Fruit fly (Drosophila melanogaster) whole organism, embryonic: Measurements from ENCODE around the gene CG33791.

Source experiments
- Aef1 ChIP-seq: fragments of 200-800 bp; sonication (Bioruptor generic); IDR thresholded peaks from 3 replicates; pipeline ENCODE4 v1.3.6; 2022; ENCODE audit warnings: missing biosample characterization, missing genetic modification characterization
- Awh ChIP-seq: fragments of 200-800 bp; sonication (Bioruptor generic); IDR thresholded peaks from 2 replicates; pipeline ENCODE4, ENCODE4 v1.3.6; 2022; ENCODE audit warnings: missing biosample characterization, missing genetic modification characterization
- Blimp-1 ChIP-seq: fragments of 200-800 bp; sonication (Bioruptor generic); optimal IDR thresholded peaks from 3 replicates; lab custom pipeline; 2018; ENCODE audit warnings: missing biosample characterization, missing genetic modification characterization, mild to moderate bottlenecking, moderate library complexity, missing genetic modification reagents
- BtbVII ChIP-seq: fragments of 200-800 bp; sonication (Bioruptor generic); optimal IDR thresholded peaks from 3 replicates; lab custom pipeline; 2017; ENCODE audit warnings: missing biosample characterization, mild to moderate bottlenecking, missing genetic modification characterization
- Bteb2 ChIP-seq: fragments of 200-800 bp; sonication (Bioruptor generic); optimal IDR thresholded peaks from 2 replicates; lab custom pipeline; 2016; ENCODE audit warnings: missing biosample characterization, missing genetic modification characterization
- CG10147 ChIP-seq: fragments of 200-800 bp; sonication (Bioruptor generic); optimal IDR thresholded peaks from 2 replicates; lab custom pipeline; 2019; ENCODE audit warnings: missing biosample characterization, mild to moderate bottlenecking, missing genetic modification characterization, moderate library complexity
- CG1024 ChIP-seq: fragments of 200-800 bp; sonication (Bioruptor generic); IDR thresholded peaks from 2 replicates; pipeline ENCODE4 v1.3.6; 2022; ENCODE audit warnings: missing biosample characterization, missing genetic modification characterization
- CG12071 ChIP-seq: fragments of 200-800 bp; sonication (Bioruptor generic); optimal IDR thresholded peaks from 3 replicates; lab custom pipeline; 2018; ENCODE audit warnings: missing biosample characterization, mild to moderate bottlenecking, missing genetic modification characterization
- CG12659 ChIP-seq: fragments of 200-800 bp; sonication (Bioruptor generic); optimal IDR thresholded peaks from 3 replicates; lab custom pipeline; 2017; ENCODE audit warnings: mild to moderate bottlenecking, missing biosample characterization, missing genetic modification reagents, missing genetic modification characterization
- CG14050 ChIP-seq: fragments of 200-800 bp; sonication (Bioruptor generic); IDR thresholded peaks from 3 replicates; pipeline ENCODE4 v1.3.6; 2022; ENCODE audit warnings: missing biosample characterization, missing genetic modification characterization
- CG15514 ChIP-seq: fragments of 200-800 bp; sonication (Bioruptor generic); optimal IDR thresholded peaks from 3 replicates; lab custom pipeline; 2017; ENCODE audit warnings: missing biosample characterization, missing genetic modification characterization, mild to moderate bottlenecking, moderate library complexity, missing genetic modification reagents
- CG30403 ChIP-seq: fragments of 200-800 bp; sonication (Bioruptor generic); optimal IDR thresholded peaks from 3 replicates; lab custom pipeline; 2016; ENCODE audit warnings: missing biosample characterization, missing genetic modification characterization
- CG3407 ChIP-seq: fragments of 200-800 bp; sonication (Bioruptor generic); optimal IDR thresholded peaks from 2 replicates; lab custom pipeline; 2018; ENCODE audit warnings: missing biosample characterization, mild to moderate bottlenecking, missing genetic modification characterization
- CG5180 ChIP-seq: fragments of 200-800 bp; sonication (Bioruptor generic); optimal IDR thresholded peaks from 3 replicates; lab custom pipeline; 2017; ENCODE audit warnings: missing biosample characterization, missing genetic modification characterization, mild to moderate bottlenecking, moderate library complexity, missing genetic modification reagents
- CG6683 ChIP-seq: fragments of 200-800 bp; sonication (Bioruptor generic); optimal IDR thresholded peaks from 2 replicates; lab custom pipeline; 2017; ENCODE audit warnings: missing biosample characterization, mild to moderate bottlenecking, missing genetic modification characterization, missing genetic modification reagents
- CG6689 ChIP-seq: fragments of 200-800 bp; sonication (Bioruptor generic); IDR thresholded peaks from 2 replicates; pipeline ENCODE4 v1.3.6; 2022; ENCODE audit warnings: missing biosample characterization, missing genetic modification characterization
- CG7271 ChIP-seq: fragments of 200-800 bp; sonication (Bioruptor generic); optimal IDR thresholded peaks from 2 replicates; lab custom pipeline; 2018; ENCODE audit warnings: missing biosample characterization, mild to moderate bottlenecking, missing genetic modification characterization, moderate library complexity
- CG9817 ChIP-seq: fragments of 200-800 bp; sonication (Bioruptor generic); optimal IDR thresholded peaks from 2 replicates; lab custom pipeline; 2018; ENCODE audit warnings: missing biosample characterization, mild to moderate bottlenecking, missing genetic modification characterization, moderate library complexity
- D19B ChIP-seq: fragments of 200-800 bp; sonication (Bioruptor generic); optimal IDR thresholded peaks from 2 replicates; lab custom pipeline; 2017; ENCODE audit warnings: missing biosample characterization, mild to moderate bottlenecking, missing genetic modification characterization
- Dip3 ChIP-seq: fragments of 200-800 bp; sonication (Bioruptor generic); optimal IDR thresholded peaks from 3 replicates; lab custom pipeline; 2016; ENCODE audit warnings: missing biosample characterization, missing genetic modification characterization
- Ets65A ChIP-seq: fragments of 200-800 bp; sonication (Bioruptor generic); peaks from one replicate; lab custom pipeline; 2016; ENCODE audit warnings: missing biosample characterization, missing genetic modification characterization
- HLH3B ChIP-seq: fragments of 200-800 bp; sonication (Bioruptor generic); IDR thresholded peaks from 2 replicates; pipeline ENCODE4 v1.3.6; 2022; ENCODE audit warnings: missing biosample characterization, missing genetic modification characterization
- Hand ChIP-seq: fragments of 200-800 bp; sonication (Bioruptor generic); optimal IDR thresholded peaks from 2 replicates; lab custom pipeline; 2017; ENCODE audit warnings: mild to moderate bottlenecking, missing biosample characterization, missing genetic modification reagents, missing genetic modification characterization
- Hr51 ChIP-seq, 2 experiments: fragments of 200-800 bp; sonication (Bioruptor generic); optimal IDR thresholded peaks; 2 replicates in 1 of 2; 3 replicates in 1 of 2; lab custom pipeline; 2016 to 2018; ENCODE audit warnings: missing biosample characterization in 2 of 2, missing genetic modification characterization in 2 of 2, mild to moderate bottlenecking in 1 of 2, moderate library complexity in 1 of 2
- Kr ChIP-seq: fragments of 200-800 bp; sonication (Bioruptor generic); optimal IDR thresholded peaks from 2 replicates; lab custom pipeline; 2017; ENCODE audit warnings: missing biosample characterization, mild to moderate bottlenecking, missing genetic modification characterization
- Mad ChIP-seq: fragments of 200-800 bp; sonication (Bioruptor generic); optimal IDR thresholded peaks from 2 replicates; lab custom pipeline; 2016; ENCODE audit warnings: missing biosample characterization, missing genetic modification characterization
- Meics ChIP-seq: fragments of 200-800 bp; sonication (Bioruptor generic); optimal IDR thresholded peaks from 2 replicates; lab custom pipeline; 2017; ENCODE audit warnings: missing biosample characterization, mild to moderate bottlenecking, missing genetic modification characterization
- Nf-YB ChIP-seq: fragments of 200-800 bp; sonication (Bioruptor generic); optimal IDR thresholded peaks from 3 replicates; lab custom pipeline; 2019; ENCODE audit warnings: missing biosample characterization, mild to moderate bottlenecking, missing genetic modification characterization, moderate library complexity
- Ravus ChIP-seq: fragments of 200-800 bp; sonication (Bioruptor generic); IDR thresholded peaks from 2 replicates; pipeline ENCODE4 v1.3.6; 2022; ENCODE audit warnings: missing biosample characterization, missing genetic modification characterization
- Side ChIP-seq: fragments of 200-800 bp; sonication (Bioruptor generic); optimal IDR thresholded peaks from 2 replicates; lab custom pipeline; 2016; ENCODE audit warnings: missing biosample characterization, missing genetic modification characterization
- Ssrp ChIP-seq: fragments of 200-800 bp; sonication (Bioruptor generic); optimal IDR thresholded peaks from 2 replicates; lab custom pipeline; 2018; ENCODE audit warnings: missing biosample characterization, mild to moderate bottlenecking, missing genetic modification characterization, moderate library complexity
- al ChIP-seq: fragments of 200-800 bp; sonication (Bioruptor generic); IDR thresholded peaks from 2 replicates; pipeline ENCODE4 v1.3.6; 2022; ENCODE audit warnings: missing biosample characterization, missing genetic modification characterization
- ara ChIP-seq: fragments of 200-800 bp; sonication (Bioruptor generic); IDR thresholded peaks from 2 replicates; pipeline ENCODE4 v1.3.6; 2022; ENCODE audit warnings: missing biosample characterization, missing genetic modification characterization
- cas ChIP-seq: fragments of 200-800 bp; sonication (Bioruptor generic); IDR thresholded peaks from 2 replicates; pipeline ENCODE4 v1.3.6; 2022; ENCODE audit warnings: missing biosample characterization, missing genetic modification characterization
- caup ChIP-seq: fragments of 200-800 bp; sonication (Bioruptor generic); optimal IDR thresholded peaks from 3 replicates; lab custom pipeline; 2017; ENCODE audit warnings: missing biosample characterization, mild to moderate bottlenecking, missing genetic modification characterization, moderate library complexity; ENCODE audit not compliant: severe bottlenecking
- dimm ChIP-seq: fragments of 200-800 bp; sonication (Bioruptor generic); IDR thresholded peaks from 2 replicates; pipeline ENCODE4 v1.3.6; 2022; ENCODE audit warnings: missing biosample characterization, missing genetic modification characterization
- dpn ChIP-seq, 2 experiments: fragments of 200-800 bp; sonication (Bioruptor generic); optimal IDR thresholded peaks; 3 replicates each; lab custom pipeline; 2016; ENCODE audit warnings: missing biosample characterization in 2 of 2, missing genetic modification characterization in 2 of 2
- esg ChIP-seq: fragments of 200-800 bp; sonication (Bioruptor generic); conservative IDR thresholded peaks from 2 replicates; pipeline ENCODE4 v1.3.6; 2022; ENCODE audit warnings: missing biosample characterization, missing genetic modification characterization
- ewg ChIP-seq: fragments of 200-800 bp; sonication (Bioruptor generic); optimal IDR thresholded peaks from 3 replicates; lab custom pipeline; 2017; ENCODE audit warnings: mild to moderate bottlenecking, missing biosample characterization, missing genetic modification reagents, missing genetic modification characterization
- gce ChIP-seq: fragments of 200-800 bp; sonication (Bioruptor generic); IDR thresholded peaks from 3 replicates; pipeline ENCODE4 v1.3.6; 2022; ENCODE audit warnings: missing biosample characterization, missing genetic modification characterization
- gsb ChIP-seq: fragments of 200-800 bp; sonication (Bioruptor generic); IDR thresholded peaks from 2 replicates; pipeline ENCODE4 v1.3.6; 2022; ENCODE audit warnings: missing biosample characterization, missing genetic modification characterization
- her ChIP-seq: fragments of 200-800 bp; sonication (Bioruptor generic); optimal IDR thresholded peaks from 2 replicates; lab custom pipeline; 2016; ENCODE audit warnings: missing biosample characterization, missing genetic modification characterization
- jumu ChIP-seq: fragments of 200-800 bp; sonication (Bioruptor generic); optimal IDR thresholded peaks from 3 replicates; lab custom pipeline; 2016; ENCODE audit warnings: missing biosample characterization, missing genetic modification characterization
- pnt ChIP-seq: fragments of 200-800 bp; sonication (Bioruptor generic); optimal IDR thresholded peaks from 3 replicates; lab custom pipeline; 2016; ENCODE audit warnings: missing biosample characterization, missing genetic modification characterization
- run ChIP-seq: fragments of 200-800 bp; sonication (Bioruptor generic); optimal IDR thresholded peaks from 3 replicates; lab custom pipeline; 2018; ENCODE audit warnings: missing biosample characterization, mild to moderate bottlenecking, missing genetic modification characterization
- salm ChIP-seq: fragments of 200-800 bp; sonication (Bioruptor generic); optimal IDR thresholded peaks from 2 replicates; lab custom pipeline; 2018; ENCODE audit warnings: missing biosample characterization, mild to moderate bottlenecking, missing genetic modification characterization
- shn ChIP-seq: fragments of 200-800 bp; sonication (Bioruptor generic); optimal IDR thresholded peaks from 3 replicates; lab custom pipeline; 2016; ENCODE audit warnings: missing biosample characterization, missing genetic modification characterization
- slbo ChIP-seq: fragments of 200-800 bp; sonication (Bioruptor generic); IDR thresholded peaks from 2 replicates; pipeline ENCODE4 v1.3.6; 2022; ENCODE audit warnings: missing biosample characterization, missing genetic modification characterization
- sob ChIP-seq: fragments of 200-800 bp; sonication (Bioruptor generic); IDR thresholded peaks from 2 replicates; pipeline ENCODE4 v1.3.6; 2022; ENCODE audit warnings: missing biosample characterization, missing genetic modification characterization
- tin ChIP-seq: fragments of 200-800 bp; sonication (Bioruptor generic); optimal IDR thresholded peaks from 3 replicates; lab custom pipeline; 2016; ENCODE audit warnings: missing biosample characterization, missing genetic modification characterization

CG33791 gene

DNA sequence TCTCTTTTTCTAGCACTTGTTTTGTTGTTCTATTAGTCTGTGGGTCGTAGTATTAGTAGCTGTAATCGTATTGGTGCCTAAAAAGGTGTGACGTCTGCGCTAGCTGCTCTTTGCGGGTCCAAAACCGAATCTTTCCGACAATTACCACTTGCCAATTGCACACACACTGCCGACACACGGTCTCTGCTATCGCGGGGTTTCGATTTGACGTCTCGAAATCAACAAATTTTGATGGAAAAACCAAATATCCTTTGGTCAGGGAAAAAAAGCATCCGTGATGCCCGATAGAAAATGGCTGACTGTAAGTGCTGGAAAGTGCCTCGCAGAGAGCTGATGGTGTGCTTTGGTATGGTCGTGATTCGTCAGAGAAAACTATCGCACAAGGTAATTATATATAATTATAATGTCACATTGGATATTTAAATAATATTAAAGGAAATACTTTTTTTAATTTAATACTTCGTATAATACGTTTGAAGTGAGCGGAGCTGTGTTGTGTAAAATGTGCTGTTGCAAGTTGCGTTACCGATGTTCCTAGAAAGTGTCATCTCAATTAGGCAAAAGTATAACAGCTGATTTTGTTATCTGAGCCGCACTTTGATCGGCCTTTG is 44.5 kb upstream of the CG33791 start, which contains the start of the genes Pex10 and CG12099 (continued):
- TF ChIP-seq Kr (GFP tag; lab: Kevin White, UChicago), result no peak
- TF ChIP-seq salm (tag; lab: Kevin White, UChicago), result peak; percentile 59
- peak; percentile 57 for TF ChIP-seq shn (GFP tag; lab: Kevin White, UChicago)
- peak; percentile 77 for TF ChIP-seq Awh
- peak; percentile 95 for TF ChIP-seq sob (GFP tag; lab: Robert Waterston, UW)
- peak; percentile 50 for TF ChIP-seq Hand (GFP tag; lab: Kevin White, UChicago)
- peak; percentile 91 for TF ChIP-seq CG6689 (GFP tag; lab: Robert Waterston, UW)
- TF ChIP-seq Ssrp, result peak; percentile 82
- peak; percentile 66 for TF ChIP-seq Bteb2
- peak; percentile 97 for TF ChIP-seq slbo (GFP tag; lab: Robert Waterston, UW)
- TF ChIP-seq BtbVII, result peak; percentile 78
- peak; percentile 65 for TF ChIP-seq pnt (GFP tag; lab: Kevin White, UChicago)
- peak; percentile 83 for TF ChIP-seq Mad (GFP tag; lab: Kevin White, UChicago)
- no peak for TF ChIP-seq CG3407
- TF ChIP-seq dpn (GFP tag; optimal IDR thresholded peaks at IDR 0.05; lab: Kevin White, UChicago), result peak; percentile 67 to 93
- TF ChIP-seq al (GFP tag; lab: Robert Waterston, UW), result peak; percentile 93
- peak; percentile 67 for TF ChIP-seq ewg
- peak; percentile 72 for TF ChIP-seq gsb
- peak; percentile 94 for TF ChIP-seq CG12659 (GFP tag; lab: Kevin White, UChicago)
- peak; percentile 84 for TF ChIP-seq Meics (GFP tag; lab: Kevin White, UChicago)
- peak; percentile 84 for TF ChIP-seq CG14050 (GFP tag; lab: Robert Waterston, UW)
- 0 out of 3 replicates have a peak, but pooled peaks have one; percentile 57 for TF ChIP-seq gce
- peak; percentile 96 for TF ChIP-seq CG30403 (GFP tag; lab: Kevin White, UChicago)
- TF ChIP-seq Blimp-1 (GFP tag; lab: Kevin White, UChicago), result peak; percentile 72
- peak; percentile 94 for TF ChIP-seq CG9817 (tag; lab: Kevin White, UChicago)
- peak; percentile 72 for TF ChIP-seq Ravus (GFP tag; lab: Robert Waterston, UW)
- peak; percentile 16 for TF ChIP-seq run (tag; lab: Kevin White, UChicago)
- peak; percentile 86 for TF ChIP-seq cas
- peak; percentile 48 for TF ChIP-seq Side (GFP tag; lab: Kevin White, UChicago)
- no peak for TF ChIP-seq CG5180
- TF ChIP-seq Aef1 (GFP tag; lab: Robert Waterston, UW), result peak; percentile 91
- TF ChIP-seq CG10147 (GFP tag; lab: Kevin White, UChicago), result peak; percentile 83
- peak; percentile 91 for TF ChIP-seq esg (GFP tag; lab: Robert Waterston, UW)
- peak; percentile 87 for TF ChIP-seq ara (GFP tag; lab: Robert Waterston, UW)
- TF ChIP-seq HLH3B (GFP tag; lab: Robert Waterston, UW), result peak; percentile 88
- peak; percentile 59 for TF ChIP-seq CG6683
- TF ChIP-seq tin (GFP tag; lab: Kevin White, UChicago), result peak; percentile 91
- no peak for TF ChIP-seq her
- TF ChIP-seq D19B (GFP tag; lab: Kevin White, UChicago), result no peak
- peak; percentile 57 for TF ChIP-seq CG1024 (GFP tag; lab: Robert Waterston, UW)
- TF ChIP-seq Nf-YB (GFP tag; lab: Kevin White, UChicago), result peak; percentile 72
- peak; percentile 89 for TF ChIP-seq CG15514 (GFP tag; lab: Kevin White, UChicago)
- TF ChIP-seq Hr51 (GFP tag; optimal IDR thresholded peaks at IDR 0.05; lab: Kevin White, UChicago), result peak; percentile 84 to 85
- peak; percentile 97 for TF ChIP-seq Ets65A
- peak; percentile 10 for TF ChIP-seq CG12071
- peak; percentile 73 for TF ChIP-seq Dip3 (GFP tag; lab: Kevin White, UChicago)
- TF ChIP-seq caup, result peak; percentile 88
- TF ChIP-seq CG7271 (tag; lab: Kevin White, UChicago), result peak; percentile 53
- peak; percentile 55 for TF ChIP-seq jumu (GFP tag; lab: Kevin White, UChicago)
- TF ChIP-seq dimm, result no peak
